Worm (Caenorhabditis elegans): ENCODE results near the gene B0034.4.
A peak's percentile ranks its signal among the peaks of the same experiment; 100 is the strongest.

The B0034.4 gene

ce11 chrII:5946438-5946837 lies 22.9 kb downstream of the B0034.4 start:
- TF ChIP-seq tlp-1 (tag; optimal IDR thresholded peaks at IDR 0.05), result no peak
- TF ChIP-seq fkh-10 (GFP tag; optimal IDR thresholded peaks at IDR 0.05), result peak; percentile 70

- TF ChIP-seq efl-1 (optimal IDR thresholded peaks at IDR 0.05) (no peak), efl-1 (GFP tag; optimal IDR thresholded peaks at IDR 0.05 in 1 of 2) (peak in 1 of 2 experiments; percentile 83), pqm-1 (tag; optimal IDR thresholded peaks at IDR 0.05) (no peak), lir-3 (tag; optimal IDR thresholded peaks at IDR 0.05; ENCODE audit: poor library complexity) (no peak), nhr-85 (tag) (no peak)
Measured at ce11 chrII:5945818-5946217, 23.5 kb downstream of the B0034.4 start.

ce11 chrII:5944268-5944667 lies 25.1 kb downstream of the B0034.4 start, which contains the start of gene B0034.2:
Gene B0034.2 (minus strand): TSS chrII:5944368.
- TF ChIP-seq swsn-7 (tag; optimal IDR thresholded peaks at IDR 0.05) (no peak), ces-1 (GFP tag; optimal IDR thresholded peaks at IDR 0.05) (no peak), C16A3.4 (tag; optimal IDR thresholded peaks at IDR 0.05) (no peak), grh-1 (GFP tag; IDR thresholded peaks at IDR 0.05) (no peak), egl-13 (tag; optimal IDR thresholded peaks at IDR 0.05) (no peak)

ce11 chrII:5942593-5942992 lies 26.7 kb downstream of the B0034.4 start, which contains the start of gene F28B12.1:
Gene F28B12.1 (plus strand): TSS chrII:5942927.
- TF ChIP-seq ces-1 (GFP tag; optimal IDR thresholded peaks at IDR 0.05), result no peak
- TF ChIP-seq efl-1 (optimal IDR thresholded peaks at IDR 0.05), result peak in 1 of 2 experiments; percentile 9
- no peak for TF ChIP-seq efl-1 (GFP tag; optimal IDR thresholded peaks at IDR 0.05 in 1 of 2)
- TF ChIP-seq nhr-47 (tag; optimal IDR thresholded peaks at IDR 0.05), result peak; percentile 21
- peak; percentile 0 for TF ChIP-seq blmp-1 (tag; optimal IDR thresholded peaks at IDR 0.05)
- TF ChIP-seq lin-14 (GFP tag; optimal IDR thresholded peaks at IDR 0.05), result peak; percentile 54
- TF ChIP-seq mef-2 (tag; optimal IDR thresholded peaks at IDR 0.05), result no peak
- TF ChIP-seq dsc-1 (tag; optimal IDR thresholded peaks at IDR 0.05), result peak; percentile 65
- TF ChIP-seq tbx-2 (tag; optimal IDR thresholded peaks at IDR 0.05), result no peak
- TF ChIP-seq snu-23 (GFP tag; optimal IDR thresholded peaks at IDR 0.05), result peak; percentile 12
- peak; percentile 43 for TF ChIP-seq nhr-71 (tag; optimal IDR thresholded peaks at IDR 0.05)
- TF ChIP-seq fkh-8 (tag; optimal IDR thresholded peaks at IDR 0.05), result peak; percentile 86
- TF ChIP-seq mep-1 (tag; optimal IDR thresholded peaks at IDR 0.05), result peak; percentile 44
- peak in 1 of 2 experiments; percentile 21 for TF ChIP-seq lsy-2 (tag; optimal IDR thresholded peaks at IDR 0.05)
- no peak for TF ChIP-seq lin-13 (GFP tag; optimal IDR thresholded peaks at IDR 0.05)

- TF ChIP-seq efl-1 (optimal IDR thresholded peaks at IDR 0.05) (no peak), efl-1 (GFP tag; optimal IDR thresholded peaks at IDR 0.05 in 1 of 2) (peak in 1 of 2 experiments; percentile 56), F16B12.6 (tag; optimal IDR thresholded peaks at IDR 0.05) (no peak), ama-1 (optimal IDR thresholded peaks at IDR 0.05) (no peak), nhr-85 (tag) (peak; percentile 3), egl-13 (tag; optimal IDR thresholded peaks at IDR 0.05) (no peak), fkh-10 (GFP tag; optimal IDR thresholded peaks at IDR 0.05) (no peak), Y116A8C.19 (tag; optimal IDR thresholded peaks at IDR 0.05; ENCODE audit: borderline replicate concordance) (no peak), ets-5 (GFP tag; IDR thresholded peaks at IDR 0.05) (no peak), dpl-1 (GFP tag; optimal IDR thresholded peaks at IDR 0.05) (no peak), mdl-1 (tag; optimal IDR thresholded peaks at IDR 0.05) (no peak), isw-1 (GFP tag; IDR thresholded peaks at IDR 0.05) (no peak), rnt-1 (tag; optimal IDR thresholded peaks at IDR 0.05) (peak; percentile 18), nhr-84 (tag; optimal IDR thresholded peaks at IDR 0.05) (no peak), zag-1 (tag; optimal IDR thresholded peaks at IDR 0.05) (no peak), elt-2 (tag; optimal IDR thresholded peaks at IDR 0.05) (no peak), nhr-71 (tag; optimal IDR thresholded peaks at IDR 0.05) (no peak), C16A3.4 (tag; optimal IDR thresholded peaks at IDR 0.05) (no peak), tbx-2 (tag; optimal IDR thresholded peaks at IDR 0.05) (no peak), ceh-90 (tag; optimal IDR thresholded peaks at IDR 0.05) (no peak), alr-1 (tag; optimal IDR thresholded peaks at IDR 0.05; ENCODE audit: borderline replicate concordance) (no peak), nhr-28 (tag; optimal IDR thresholded peaks at IDR 0.05) (no peak), tlp-1 (tag; optimal IDR thresholded peaks at IDR 0.05) (no peak), ztf-4 (tag; optimal IDR thresholded peaks at IDR 0.05) (peak; percentile 8), unc-130 (tag; optimal IDR thresholded peaks at IDR 0.05) (no peak)
Measured at ce11 chrII:5940815-5941214, 28.5 kb downstream of the B0034.4 start, which contains the start of gene F28B12.6. Gene F28B12.6 (plus strand): TSS chrII:5940863.

Data from whole organism, L1 larva.